Worm (Caenorhabditis elegans) whole organism, L3 larva: ENCODE results near the gene swan-2.

Source experiments
- nhr-25 ChIP-seq: sonication (generic microtip); optimal IDR thresholded peaks from 2 replicates; lab custom pipeline; 2017; ENCODE audit warnings: missing biosample characterization, missing genetic modification characterization
- nhr-67 ChIP-seq: fragments of 150-350 bp; optimal IDR thresholded peaks from 2 replicates; lab custom pipeline; 2014; ENCODE audit warnings: missing biosample characterization, missing genetic modification characterization
- nhr-77 ChIP-seq: fragments of 150-350 bp; optimal IDR thresholded peaks from 2 replicates; lab custom pipeline; 2014; ENCODE audit warnings: missing biosample characterization, missing genetic modification characterization
- skn-1 ChIP-seq: fragments of 150-350 bp; optimal IDR thresholded peaks from 2 replicates; lab custom pipeline; 2014; ENCODE audit warnings: missing biosample characterization, missing genetic modification characterization
- unc-39 ChIP-seq: sonication (generic microtip); optimal IDR thresholded peaks from 4 replicates; lab custom pipeline; 2017; ENCODE audit warnings: missing biosample characterization, missing genetic modification characterization

DNA sequence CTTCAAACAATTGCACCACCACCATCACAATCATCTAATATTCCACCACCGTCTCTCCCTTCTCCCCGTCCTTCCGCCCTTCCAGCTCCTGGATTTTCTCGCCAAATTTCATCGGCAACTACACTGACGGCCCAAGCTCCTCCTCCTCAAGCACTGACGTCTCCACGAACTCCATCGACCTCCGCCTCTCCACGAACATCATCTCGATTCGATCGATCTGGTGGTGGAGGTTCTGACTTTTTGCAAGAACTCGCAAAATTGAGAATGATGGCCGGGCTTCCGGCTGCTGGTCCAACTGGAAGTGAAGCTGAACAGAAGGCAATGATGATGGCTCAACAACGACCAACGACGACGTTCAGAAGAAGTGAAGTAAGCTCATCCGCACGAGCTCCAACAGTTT, 10.0 kb downstream of the swan-2 start:
- no peak for TF ChIP-seq skn-1 (tag; lab: Kevin White, UChicago)
- TF ChIP-seq nhr-25 (tag; lab: Kevin White, UChicago) = no peak
- TF ChIP-seq nhr-67 (tag; lab: Kevin White, UChicago) = no peak
- TF ChIP-seq nhr-77 = no peak
- TF ChIP-seq unc-39 (tag; lab: Kevin White, UChicago) = no peak
